Fruit fly (Drosophila melanogaster) whole organism, wandering third instar larva: ENCODE measurements around the gene Sugb.

ENCODE experiments used
- HLH106 ChIP-seq: fragments of 200-800 bp; optimal IDR thresholded peaks from 3 replicates; lab custom pipeline; 2019; ENCODE audit warnings: missing biosample characterization, mild to moderate bottlenecking, missing genetic modification characterization, moderate library complexity
- Hr78 ChIP-seq: fragments of >200 bp; optimal IDR thresholded peaks from 2 replicates; lab custom pipeline; 2017; ENCODE audit warnings: missing biosample characterization, missing genetic modification characterization
- Myc ChIP-seq: fragments of >200 bp; optimal IDR thresholded peaks from 2 replicates; lab custom pipeline; 2017
- OdsH ChIP-seq: fragments of 200-800 bp; sonication (Bioruptor generic); optimal IDR thresholded peaks from 2 replicates; lab custom pipeline; 2016; ENCODE audit warnings: missing biosample characterization, mild to moderate bottlenecking, missing genetic modification characterization
- Vsx2 ChIP-seq: fragments of 200-300, 225-300 bp; sonication (Bioruptor generic); optimal IDR thresholded peaks from 2 replicates; lab custom pipeline; 2018; ENCODE audit warnings: missing biosample characterization, missing genetic modification characterization; ENCODE audit not compliant: partially characterized antibody
- dl ChIP-seq, 2 experiments: fragments of 175-275, 200-275 bp in 1 of 2; fragments of 200-275 bp in 1 of 2; sonication (Bioruptor generic); optimal IDR thresholded peaks; lab custom pipeline; 2018; ENCODE audit warnings: mild to moderate bottlenecking in 2 of 2, missing biosample characterization in 2 of 2, missing genetic modification characterization in 2 of 2, moderate library complexity in 2 of 2; ENCODE audit not compliant: partially characterized antibody in 2 of 2, insufficient read depth in 1 of 2
- dmrt93B ChIP-seq: fragments of 200-800 bp; sonication (Bioruptor generic); optimal IDR thresholded peaks from 2 replicates; lab custom pipeline; 2018; ENCODE audit warnings: missing biosample characterization, mild to moderate bottlenecking, missing genetic modification characterization
- fru ChIP-seq: fragments of 200-800 bp; sonication (Bioruptor generic); optimal IDR thresholded peaks from 3 replicates; lab custom pipeline; 2016; ENCODE audit warnings: missing biosample characterization, mild to moderate bottlenecking, missing genetic modification characterization
- lola ChIP-seq: fragments of >200 bp; optimal IDR thresholded peaks from 2 replicates; lab custom pipeline; 2017; ENCODE audit warnings: missing biosample characterization, missing genetic modification characterization
- pan ChIP-seq: fragments of >200 bp; optimal IDR thresholded peaks from 2 replicates; lab custom pipeline; 2017
- usp ChIP-seq: fragments of >200 bp; optimal IDR thresholded peaks from 2 replicates; lab custom pipeline; 2017; ENCODE audit warnings: missing biosample characterization, missing genetic modification characterization

- TF ChIP-seq Hr78 (GFP tag; lab: Kevin White, UChicago) (no peak), HLH106 (tag; lab: Kevin White, UChicago) (no peak), Vsx2 (GFP tag; lab: Kevin White, UChicago) (peak; percentile 77), lola (GFP tag; lab: Kevin White, UChicago) (no peak), OdsH (no peak), pan (lab: Kevin White, UChicago) (no peak), dl (GFP tag; optimal IDR thresholded peaks at IDR 0.05; lab: Kevin White, UChicago; ENCODE audit: insufficient read depth in 1 of 2, partially characterized antibody in 2 of 2) (no peak), usp (GFP tag; lab: Kevin White, UChicago) (no peak), fru (GFP tag; lab: Kevin White, UChicago) (no peak), dmrt93B (GFP tag; lab: Kevin White, UChicago) (no peak), Myc (no peak)
Measured at dm6 chr3L:11695827-11696226, 12.0 kb downstream of the Sugb start.
